Worm (Caenorhabditis elegans): Measurements from ENCODE around the gene gipc-1.

Gene gipc-1

ce11 chrIII:4903784-4904183, 33.2 kb downstream of the gipc-1 start, which contains the start of gene kbp-2:
kbp-2 (minus strand) TSS chrIII:4903884.
- TF ChIP-seq mxl-1 (tag; optimal IDR thresholded peaks at IDR 0.05), result no peak
- TF ChIP-seq hlh-12 (tag; optimal IDR thresholded peaks at IDR 0.05), result no peak
- no peak for TF ChIP-seq let-607 (tag; optimal IDR thresholded peaks at IDR 0.05)
- TF ChIP-seq egl-18 (GFP tag; IDR thresholded peaks at IDR 0.05), result no peak
- TF ChIP-seq attf-5 (GFP tag; optimal IDR thresholded peaks at IDR 0.05), result no peak
- no peak for TF ChIP-seq hmg-20 (GFP tag; IDR thresholded peaks at IDR 0.05)
- TF ChIP-seq him-1 (tag; optimal IDR thresholded peaks at IDR 0.05), result no peak

- TF ChIP-seq F49E8.2 (tag; optimal IDR thresholded peaks at IDR 0.05; ENCODE audit: insufficient read depth) (no peak), somi-1 (GFP tag; optimal IDR thresholded peaks at IDR 0.05) (no peak), dox-1 (GFP tag; IDR thresholded peaks at IDR 0.05) (peak; percentile 43; the same call in 1 of the 2 replicates), nhr-80 (tag; optimal IDR thresholded peaks at IDR 0.05) (peak; percentile 51), him-1 (tag; optimal IDR thresholded peaks at IDR 0.05) (peak; percentile 7), cebp-1 (GFP tag; IDR thresholded peaks at IDR 0.05) (no peak), cebp-1 (tag; optimal IDR thresholded peaks at IDR 0.05) (peak; percentile 67), ZK185.1 (tag; optimal IDR thresholded peaks at IDR 0.05; ENCODE audit: poor library complexity, severe bottlenecking) (peak; percentile 5), efl-1 (GFP tag; optimal IDR thresholded peaks at IDR 0.05) (peak; percentile 20)
These were observed 34.8 kb downstream of the gipc-1 start, which contains the start of gene F26F4.8 for ce11 chrIII:4905405-4905804. F26F4.8 (minus strand) TSS chrIII:4905473.

- TF ChIP-seq F49E8.2 (tag; optimal IDR thresholded peaks at IDR 0.05; ENCODE audit: insufficient read depth), result no peak
- TF ChIP-seq nhr-80 (tag; optimal IDR thresholded peaks at IDR 0.05), result peak; percentile 77
- TF ChIP-seq die-1 (tag; optimal IDR thresholded peaks at IDR 0.05), result no peak
- TF ChIP-seq cebp-1 (GFP tag; IDR thresholded peaks at IDR 0.05), result no peak
- peak; percentile 6 for TF ChIP-seq cebp-1 (tag; optimal IDR thresholded peaks at IDR 0.05)
- no peak for TF ChIP-seq C17E4.6 (GFP tag; IDR thresholded peaks at IDR 0.05)
- TF ChIP-seq nhr-27 (tag; optimal IDR thresholded peaks at IDR 0.05), result no peak
- no peak for TF ChIP-seq dox-1 (GFP tag; IDR thresholded peaks at IDR 0.05)
- no peak for TF ChIP-seq ceh-58 (GFP tag; IDR thresholded peaks at IDR 0.05)
These were observed 35.8 kb downstream of the gipc-1 start for ce11 chrIII:4906365-4906764.

DNA sequence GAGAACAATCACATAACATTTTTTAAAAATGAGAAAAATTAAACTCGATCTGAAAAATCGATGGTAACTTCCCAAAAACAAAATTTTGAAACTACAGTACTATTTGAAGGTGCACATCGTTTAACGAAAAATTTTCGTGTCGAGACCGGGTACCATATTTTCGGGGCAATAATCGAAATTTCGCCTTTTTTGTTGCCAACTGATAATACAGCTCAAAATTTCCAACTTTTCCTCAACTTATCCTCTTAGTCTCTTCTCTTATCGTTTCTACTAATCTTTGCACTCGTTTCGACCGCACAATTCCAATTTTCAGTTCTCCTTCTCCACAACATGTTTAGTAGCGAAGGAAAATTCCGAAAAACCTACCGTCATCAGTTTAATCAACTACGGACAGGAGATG, 36.3 kb downstream of the gipc-1 start, which contains the start of gene rom-1:
Gene rom-1 (plus strand): TSS at position 301 of the 400 bp plus-strand sequence.
- no peak for TF ChIP-seq ztf-22 (GFP tag; optimal IDR thresholded peaks at IDR 0.05)
- TF ChIP-seq dox-1 (GFP tag; IDR thresholded peaks at IDR 0.05), result no peak
- TF ChIP-seq sdz-38 (tag; optimal IDR thresholded peaks at IDR 0.05), result no peak
- TF ChIP-seq Y95B8A.8 (GFP tag; IDR thresholded peaks at IDR 0.05), result no peak

- no peak for TF ChIP-seq efl-1 (GFP tag; optimal IDR thresholded peaks at IDR 0.05)
- TF ChIP-seq atf-7 (tag; optimal IDR thresholded peaks at IDR 0.05), result no peak
- no peak for TF ChIP-seq aptf-2 (GFP tag; conservative IDR thresholded peaks at IDR 0.05)
These were observed 39.4 kb downstream of the gipc-1 start, which contains the start of gene F26F4.12 for ce11 chrIII:4909938-4910337. F26F4.12 (minus strand) TSS chrIII:4910038.

ce11 chrIII:4910956-4911355, 40.4 kb downstream of the gipc-1 start, which contains the start of gene F26F4.2:
F26F4.2 (plus strand) TSS chrIII:4911256.
- no peak for TF ChIP-seq F57A8.1 (GFP tag; optimal IDR thresholded peaks at IDR 0.05)
- TF ChIP-seq lsy-27 (tag; optimal IDR thresholded peaks at IDR 0.05; ENCODE audit: borderline replicate concordance, insufficient read depth), result no peak
- no peak for TF ChIP-seq attf-3 (GFP tag; conservative IDR thresholded peaks at IDR 0.05)
- TF ChIP-seq F23B12.7 (tag; optimal IDR thresholded peaks at IDR 0.05; ENCODE audit: insufficient read depth), result no peak
- TF ChIP-seq Y67H2A.10 (GFP tag; conservative IDR thresholded peaks at IDR 0.05), result no peak
- TF ChIP-seq madf-6 (GFP tag; IDR thresholded peaks at IDR 0.05), result no peak
- TF ChIP-seq nhr-179 (tag; optimal IDR thresholded peaks at IDR 0.05), result no peak
- TF ChIP-seq mes-4 (tag; optimal IDR thresholded peaks at IDR 0.05), result no peak
- TF ChIP-seq aptf-2 (GFP tag; conservative IDR thresholded peaks at IDR 0.05), result no peak
- no peak for TF ChIP-seq ekl-4 (GFP tag; IDR thresholded peaks at IDR 0.05)
- no peak for TF ChIP-seq unc-62 (GFP tag; optimal IDR thresholded peaks at IDR 0.05)
- no peak for TF ChIP-seq nhr-27 (tag; optimal IDR thresholded peaks at IDR 0.05)
- no peak for TF ChIP-seq xnd-1 (tag; optimal IDR thresholded peaks at IDR 0.05)
- no peak for TF ChIP-seq ccch-3 (GFP tag; optimal IDR thresholded peaks at IDR 0.05)
- TF ChIP-seq chd-7 (tag; optimal IDR thresholded peaks at IDR 0.05), result no peak

All from whole organism, young adult.